Fruit fly (Drosophila melanogaster) whole organism, embryonic: ENCODE measurements around the gene CG13313.

Experiments used
- Abd-B ChIP-seq: fragments of 200-800 bp; sonication (Bioruptor generic); optimal IDR thresholded peaks from 2 replicates; lab custom pipeline; 2018; ENCODE audit warnings: missing biosample characterization, mild to moderate bottlenecking, missing genetic modification characterization, moderate library complexity
- Antp ChIP-seq: fragments of 200-800 bp; sonication (Bioruptor generic); optimal IDR thresholded peaks from 3 replicates; lab custom pipeline; 2016; ENCODE audit warnings: missing biosample characterization, missing genetic modification characterization
- Atf6 ChIP-seq: fragments of 200-800 bp; sonication (Bioruptor generic); IDR thresholded peaks from 2 replicates; pipeline ENCODE4 v1.3.6; 2022; ENCODE audit warnings: missing biosample characterization, missing genetic modification characterization
- CG10147 ChIP-seq: fragments of 200-800 bp; sonication (Bioruptor generic); optimal IDR thresholded peaks from 2 replicates; lab custom pipeline; 2019; ENCODE audit warnings: missing biosample characterization, mild to moderate bottlenecking, missing genetic modification characterization, moderate library complexity
- CG11398 ChIP-seq: fragments of 200-800 bp; sonication (Bioruptor generic); optimal IDR thresholded peaks from 2 replicates; lab custom pipeline; 2016; ENCODE audit warnings: missing biosample characterization, missing genetic modification characterization
- CG11456 ChIP-seq: fragments of 200-800 bp; sonication (Bioruptor generic); IDR thresholded peaks from 3 replicates; pipeline ENCODE4 v1.3.6; 2022; ENCODE audit warnings: missing biosample characterization, missing genetic modification characterization
- CG12104 ChIP-seq: fragments of 200-800 bp; sonication (Bioruptor generic); optimal IDR thresholded peaks from 3 replicates; lab custom pipeline; 2016; ENCODE audit warnings: missing biosample characterization, missing genetic modification characterization
- CG12942 ChIP-seq: fragments of 200-800 bp; sonication (Bioruptor generic); optimal IDR thresholded peaks from 3 replicates; lab custom pipeline; 2016; ENCODE audit warnings: missing biosample characterization, missing genetic modification characterization
- CG13624 ChIP-seq: fragments of 200-800 bp; sonication (Bioruptor generic); optimal IDR thresholded peaks from 2 replicates; lab custom pipeline; 2016; ENCODE audit warnings: missing biosample characterization, missing genetic modification characterization
- CG16779 ChIP-seq: fragments of 200-800 bp; sonication (Bioruptor generic); IDR thresholded peaks from 2 replicates; pipeline ENCODE4 v1.3.6; 2022; ENCODE audit warnings: missing biosample characterization, missing genetic modification characterization
- CG17829 ChIP-seq: fragments of 200-800 bp; optimal IDR thresholded peaks from 2 replicates; lab custom pipeline; 2019; ENCODE audit warnings: missing biosample characterization, mild to moderate bottlenecking, missing genetic modification characterization, moderate library complexity
- CG1792 ChIP-seq: fragments of 200-800 bp; sonication (Bioruptor generic); optimal IDR thresholded peaks from 2 replicates; lab custom pipeline; 2016; ENCODE audit warnings: missing biosample characterization, missing genetic modification characterization
- CG2116 ChIP-seq: fragments of 200-800 bp; sonication (Bioruptor generic); optimal IDR thresholded peaks from 3 replicates; lab custom pipeline; 2018; ENCODE audit warnings: missing biosample characterization, mild to moderate bottlenecking, missing genetic modification characterization
- CG6854 ChIP-seq: fragments of 200-800 bp; sonication (Bioruptor generic); optimal IDR thresholded peaks from 3 replicates; lab custom pipeline; 2017; ENCODE audit warnings: missing biosample characterization, mild to moderate bottlenecking, missing genetic modification characterization
- CG7556 ChIP-seq: fragments of 200-800 bp; sonication (Bioruptor generic); optimal IDR thresholded peaks from 2 replicates; lab custom pipeline; 2017; ENCODE audit warnings: missing biosample characterization, mild to moderate bottlenecking, missing genetic modification characterization
- CG8281 ChIP-seq: fragments of 200-800 bp; sonication (Bioruptor generic); optimal IDR thresholded peaks from 2 replicates; lab custom pipeline; 2018; ENCODE audit warnings: missing biosample characterization, mild to moderate bottlenecking, missing genetic modification characterization, moderate library complexity
- CG8359 ChIP-seq: fragments of 200-800 bp; sonication (Bioruptor generic); optimal IDR thresholded peaks from 2 replicates; lab custom pipeline; 2017; ENCODE audit warnings: missing biosample characterization, mild to moderate bottlenecking, missing genetic modification characterization, borderline replicate concordance
- CG8388 ChIP-seq: fragments of 200-800 bp; sonication (Bioruptor generic); optimal IDR thresholded peaks from 2 replicates; lab custom pipeline; 2019; ENCODE audit warnings: missing biosample characterization, mild to moderate bottlenecking, missing genetic modification characterization, moderate library complexity
- CG9437 ChIP-seq: fragments of 200-800 bp; sonication (Bioruptor generic); optimal IDR thresholded peaks from 2 replicates; lab custom pipeline; 2018; ENCODE audit warnings: missing biosample characterization, mild to moderate bottlenecking, missing genetic modification characterization
- CG9609 ChIP-seq: fragments of 200-800 bp; sonication (Bioruptor generic); optimal IDR thresholded peaks from 3 replicates; lab custom pipeline; 2016; ENCODE audit warnings: missing biosample characterization, missing genetic modification characterization
- CG9797 ChIP-seq: fragments of 200-800 bp; sonication (Bioruptor generic); optimal IDR thresholded peaks from 3 replicates; lab custom pipeline; 2018; ENCODE audit warnings: missing biosample characterization, mild to moderate bottlenecking, missing genetic modification characterization
- Hmr ChIP-seq: fragments of 200-800 bp; sonication (Bioruptor generic); optimal IDR thresholded peaks from 3 replicates; lab custom pipeline; 2017; ENCODE audit warnings: mild to moderate bottlenecking, missing biosample characterization, missing genetic modification reagents, missing genetic modification characterization
- Hr39 ChIP-seq: fragments of >200 bp; optimal IDR thresholded peaks from 2 replicates; lab custom pipeline; 2017
- Lhr ChIP-seq: fragments of 200-800 bp; sonication (Bioruptor generic); optimal IDR thresholded peaks from 3 replicates; lab custom pipeline; 2017; ENCODE audit warnings: mild to moderate bottlenecking, missing biosample characterization, missing genetic modification reagents, missing genetic modification characterization
- Lpt ChIP-seq: fragments of >200 bp; optimal IDR thresholded peaks from 2 replicates; lab custom pipeline; 2018; ENCODE audit warnings: missing biosample characterization, missing genetic modification characterization
- Max ChIP-seq: fragments of 200-800 bp; sonication (Bioruptor generic); optimal IDR thresholded peaks from 2 replicates; lab custom pipeline; 2016; ENCODE audit warnings: missing biosample characterization, mild to moderate bottlenecking, missing genetic modification characterization
- Rfx ChIP-seq: fragments of 200-800 bp; sonication (Bioruptor generic); IDR thresholded peaks from 2 replicates; pipeline ENCODE4 v1.3.6; 2022; ENCODE audit warnings: missing biosample characterization, missing genetic modification characterization
- Ssrp ChIP-seq: fragments of 200-800 bp; sonication (Bioruptor generic); optimal IDR thresholded peaks from 2 replicates; lab custom pipeline; 2018; ENCODE audit warnings: missing biosample characterization, mild to moderate bottlenecking, missing genetic modification characterization, moderate library complexity
- ara ChIP-seq: fragments of 200-800 bp; sonication (Bioruptor generic); IDR thresholded peaks from 2 replicates; pipeline ENCODE4 v1.3.6; 2022; ENCODE audit warnings: missing biosample characterization, missing genetic modification characterization
- bab2 ChIP-seq: fragments of 200-800 bp; sonication (Bioruptor generic); optimal IDR thresholded peaks from 2 replicates; lab custom pipeline; 2016; ENCODE audit warnings: missing biosample characterization, missing genetic modification characterization
- bowl ChIP-seq: fragments of 200-800 bp; sonication (Bioruptor generic); IDR thresholded peaks from 2 replicates; pipeline ENCODE4 v1.3.6; 2022; ENCODE audit warnings: missing biosample characterization, missing genetic modification characterization
- dysf ChIP-seq: fragments of 200-800 bp; sonication (Bioruptor generic); IDR thresholded peaks from 3 replicates; pipeline ENCODE4 v1.3.6; 2022; ENCODE audit warnings: missing biosample characterization, missing genetic modification characterization
- en ChIP-seq: fragments of 200-800 bp; sonication (Bioruptor generic); optimal IDR thresholded peaks from 2 replicates; lab custom pipeline; 2016; ENCODE audit warnings: missing biosample characterization, missing genetic modification characterization
- fd102C ChIP-seq: fragments of 200-800 bp; sonication (Bioruptor generic); optimal IDR thresholded peaks from 2 replicates; lab custom pipeline; 2018; ENCODE audit warnings: missing biosample characterization, mild to moderate bottlenecking, missing genetic modification characterization, moderate library complexity
- gsb-n ChIP-seq: fragments of 200-800 bp; sonication (Bioruptor generic); optimal IDR thresholded peaks from 3 replicates; lab custom pipeline; 2018; ENCODE audit warnings: missing biosample characterization, mild to moderate bottlenecking, missing genetic modification characterization
- hbn ChIP-seq: fragments of 200-800 bp; sonication (Bioruptor generic); IDR thresholded peaks from 2 replicates; pipeline ENCODE4 v1.3.6; 2022; ENCODE audit warnings: missing biosample characterization, missing genetic modification characterization; ENCODE audit not compliant: partially characterized antibody
- inv ChIP-seq: fragments of 200-800 bp; sonication (Bioruptor generic); IDR thresholded peaks from 2 replicates; pipeline ENCODE4 v1.3.6; 2022; ENCODE audit warnings: missing biosample characterization, missing genetic modification characterization; ENCODE audit not compliant: partially characterized antibody
- kni ChIP-seq: fragments of 200-800 bp; sonication (Bioruptor generic); optimal IDR thresholded peaks from 3 replicates; lab custom pipeline; 2017; ENCODE audit warnings: mild to moderate bottlenecking, missing biosample characterization, missing genetic modification reagents, missing genetic modification characterization
- org-1 ChIP-seq: fragments of 200-800 bp; sonication (Bioruptor generic); optimal IDR thresholded peaks from 2 replicates; lab custom pipeline; 2017; ENCODE audit warnings: missing biosample characterization, missing genetic modification characterization
- pfk ChIP-seq: fragments of 200-800 bp; sonication (Bioruptor generic); optimal IDR thresholded peaks from 2 replicates; lab custom pipeline; 2018; ENCODE audit warnings: missing biosample characterization, mild to moderate bottlenecking, missing genetic modification characterization, moderate library complexity
- pita ChIP-seq: fragments of 200-800 bp; sonication (Bioruptor generic); optimal IDR thresholded peaks from 2 replicates; lab custom pipeline; 2017; ENCODE audit warnings: missing biosample characterization, mild to moderate bottlenecking, missing genetic modification characterization
- sens ChIP-seq: fragments of 200-800 bp; sonication (Bioruptor generic); peaks from one replicate; lab custom pipeline; 2016; ENCODE audit warnings: missing biosample characterization, missing genetic modification characterization
- slou ChIP-seq: fragments of 200-800 bp; sonication (Bioruptor generic); optimal IDR thresholded peaks from 3 replicates; lab custom pipeline; 2016; ENCODE audit warnings: missing biosample characterization, missing genetic modification characterization
- slp2 ChIP-seq: fragments of 200-800 bp; sonication (Bioruptor generic); optimal IDR thresholded peaks from 2 replicates; lab custom pipeline; 2016; ENCODE audit warnings: missing biosample characterization, missing genetic modification characterization
- sr ChIP-seq: fragments of 200-800 bp; sonication (Bioruptor generic); IDR thresholded peaks from 3 replicates; pipeline ENCODE4 v1.3.6; 2022; ENCODE audit warnings: missing biosample characterization, missing genetic modification characterization
- tll ChIP-seq, 2 experiments: fragments of 200-800 bp in 1 of 2; fragments of >200 bp in 1 of 2; sonication (Bioruptor generic) in 1 of 2; optimal IDR thresholded peaks; 2 replicates each; lab custom pipeline; 2017 to 2019; ENCODE audit warnings: missing biosample characterization in 2 of 2, missing genetic modification characterization in 2 of 2, mild to moderate bottlenecking in 1 of 2, moderate library complexity in 1 of 2
- unc-4 ChIP-seq: fragments of 200-800 bp; sonication (Bioruptor generic); IDR thresholded peaks from 2 replicates; pipeline ENCODE4 v1.3.6; 2022; ENCODE audit warnings: missing biosample characterization, missing genetic modification characterization; ENCODE audit not compliant: partially characterized antibody
- usp ChIP-seq: fragments of >200 bp; optimal IDR thresholded peaks from 2 replicates; lab custom pipeline; 2017; ENCODE audit warnings: missing biosample characterization, missing genetic modification characterization
- vvl ChIP-seq: fragments of 200-800 bp; sonication (Bioruptor generic); IDR thresholded peaks from 2 replicates; pipeline ENCODE4 v1.3.6; 2022; ENCODE audit warnings: missing biosample characterization, missing genetic modification characterization
- wek ChIP-seq: fragments of 200-800 bp; sonication (Bioruptor generic); optimal IDR thresholded peaks from 3 replicates; lab custom pipeline; 2018; ENCODE audit warnings: missing biosample characterization, mild to moderate bottlenecking, missing genetic modification characterization, moderate library complexity
- zen2 ChIP-seq: fragments of 200-800 bp; sonication (Bioruptor generic); IDR thresholded peaks from 3 replicates; pipeline ENCODE4 v1.3.6; 2022; ENCODE audit warnings: missing biosample characterization, missing genetic modification characterization; ENCODE audit not compliant: partially characterized antibody

CG13313 gene

DNA sequence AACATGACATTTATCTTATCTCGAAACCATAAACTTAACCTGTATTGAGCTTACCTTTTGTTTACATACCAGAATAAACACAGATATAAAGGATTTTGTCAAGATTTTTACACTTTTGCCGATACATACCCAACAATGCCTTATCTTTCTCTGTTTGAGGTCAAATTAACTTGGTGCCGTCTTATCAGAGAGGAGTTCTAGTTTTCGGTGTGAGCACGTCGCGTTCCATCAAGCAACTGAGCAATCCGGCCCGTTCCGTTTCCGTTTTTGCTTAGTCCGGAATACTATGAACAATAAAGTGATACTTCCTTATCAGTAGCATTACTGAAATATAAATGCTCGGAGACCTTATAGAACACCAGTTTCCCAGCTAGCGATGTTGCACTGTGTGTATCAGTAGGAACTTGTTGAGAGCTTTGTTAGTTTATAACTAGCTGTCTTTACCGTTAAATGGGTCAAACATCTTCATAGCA, 27.2 kb downstream of the CG13313 start, which contains the start of gene Galk (continued):
- TF ChIP-seq org-1 (GFP tag; lab: Kevin White, UChicago): peak; percentile 16
- TF ChIP-seq bab2 (GFP tag; lab: Kevin White, UChicago): peak; percentile 48
- TF ChIP-seq Lhr (GFP tag; lab: Kevin White, UChicago): no peak
- TF ChIP-seq Atf6 (GFP tag; lab: Robert Waterston, UW): peak; percentile 75
- peak; percentile 42 for TF ChIP-seq CG8281 (tag; lab: Kevin White, UChicago)
- TF ChIP-seq CG2116 (GFP tag; lab: Kevin White, UChicago): no peak
- TF ChIP-seq inv (GFP tag; lab: Robert Waterston, UW): no peak
- peak; percentile 65 for TF ChIP-seq sens
- TF ChIP-seq Hr39 (lab: Kevin White, UChicago): no peak
- TF ChIP-seq slp2: no peak
- TF ChIP-seq fd102C: no peak
- TF ChIP-seq CG9437 (GFP tag; lab: Kevin White, UChicago): peak; percentile 40
- TF ChIP-seq CG13624 (GFP tag; lab: Kevin White, UChicago): peak; percentile 25
- TF ChIP-seq wek (GFP tag; lab: Kevin White, UChicago): peak; percentile 82
- no peak for TF ChIP-seq Max (GFP tag; lab: Kevin White, UChicago)
- TF ChIP-seq usp (GFP tag; lab: Kevin White, UChicago): no peak
- TF ChIP-seq CG7556 (GFP tag; lab: Kevin White, UChicago): peak; percentile 28
- TF ChIP-seq CG17829 (tag; lab: Kevin White, UChicago): no peak
- TF ChIP-seq Lpt: no peak
- peak; percentile 11 for TF ChIP-seq CG12942 (GFP tag; lab: Kevin White, UChicago)
- TF ChIP-seq tll (GFP tag; optimal IDR thresholded peaks at IDR 0.05; lab: Kevin White, UChicago): no peak
- TF ChIP-seq Ssrp (tag; lab: Kevin White, UChicago): no peak
- peak; percentile 60 for TF ChIP-seq CG11398 (GFP tag; lab: Kevin White, UChicago)
- TF ChIP-seq dysf: peak; percentile 69
- TF ChIP-seq en (GFP tag; lab: Kevin White, UChicago): no peak
- peak; percentile 66 for TF ChIP-seq vvl (GFP tag; lab: Robert Waterston, UW)
- peak; percentile 37 for TF ChIP-seq pfk (GFP tag; lab: Kevin White, UChicago)
- TF ChIP-seq CG9797 (GFP tag; lab: Kevin White, UChicago): no peak
- no peak for TF ChIP-seq unc-4 (GFP tag; lab: Robert Waterston, UW)
- 0 out of 2 replicates have a peak, but pooled peaks have one; percentile 10 for TF ChIP-seq bowl (GFP tag; lab: Robert Waterston, UW)
- TF ChIP-seq gsb-n (tag; lab: Kevin White, UChicago): no peak
- peak; percentile 86 for TF ChIP-seq CG16779 (GFP tag; lab: Robert Waterston, UW)
- TF ChIP-seq CG8388 (GFP tag; lab: Kevin White, UChicago): no peak
- TF ChIP-seq Antp (GFP tag; lab: Kevin White, UChicago): peak; percentile 64
- no peak; the same call in 1 of the 2 replicates for TF ChIP-seq ara (GFP tag; lab: Robert Waterston, UW)
- TF ChIP-seq Abd-B: no peak
- no peak for TF ChIP-seq pita
- TF ChIP-seq CG8359 (GFP tag; lab: Kevin White, UChicago): no peak
- TF ChIP-seq CG9609: peak; percentile 62
- TF ChIP-seq zen2 (GFP tag; lab: Robert Waterston, UW): no peak
- no peak for TF ChIP-seq slou (GFP tag; lab: Kevin White, UChicago)
- TF ChIP-seq Rfx: peak; percentile 93
- no peak for TF ChIP-seq sr (GFP tag; lab: Robert Waterston, UW)
- no peak for TF ChIP-seq CG10147 (GFP tag; lab: Kevin White, UChicago)
- TF ChIP-seq hbn (GFP tag; lab: Robert Waterston, UW): no peak
- peak; percentile 46 for TF ChIP-seq Hmr (GFP tag; lab: Kevin White, UChicago)
- TF ChIP-seq kni: peak; percentile 75
- TF ChIP-seq CG12104: no peak
- peak; percentile 90 for TF ChIP-seq CG11456
- peak; percentile 51 for TF ChIP-seq CG6854 (GFP tag; lab: Kevin White, UChicago)
- TF ChIP-seq CG1792 (GFP tag; lab: Kevin White, UChicago): peak; percentile 46
